Worm (Caenorhabditis elegans) whole organism, young adult: ENCODE data around the gene srw-19.

Experiments
- B0261.1 ChIP-seq: sonication (generic microtip); optimal IDR thresholded peaks from 2 replicates; lab custom pipeline; 2016; ENCODE audit warnings: mild to moderate bottlenecking, missing genetic modification characterization, moderate library complexity, missing compliant biosample characterization
- F23B12.7 ChIP-seq: sonication (generic microtip); optimal IDR thresholded peaks from 2 replicates; lab custom pipeline; 2017; ENCODE audit warnings: missing genetic modification characterization, mild to moderate bottlenecking, missing compliant biosample characterization, antibody characterized with exemption, moderate library complexity; ENCODE audit not compliant: insufficient read depth
- F37B4.10 ChIP-seq: fragments of 200-800 bp; sonication (Bioruptor generic); IDR thresholded peaks from 2 replicates; pipeline ENCODE4 v1.3.6; 2022; ENCODE audit warnings: missing genetic modification characterization, missing compliant biosample characterization
- F55B11.4 ChIP-seq: sonication (generic microtip); optimal IDR thresholded peaks from 2 replicates; lab custom pipeline; 2016; ENCODE audit warnings: missing compliant biosample characterization, missing genetic modification characterization, borderline replicate concordance; ENCODE audit not compliant: insufficient read depth
- F57A8.1 ChIP-seq: fragments of 200-800 bp; sonication (Bioruptor generic); optimal IDR thresholded peaks from 2 replicates; lab custom pipeline; 2018; ENCODE audit warnings: mild to moderate bottlenecking, missing genetic modification characterization, moderate library complexity, missing compliant biosample characterization
- F57C9.4 ChIP-seq: sonication (generic microtip); optimal IDR thresholded peaks from 2 replicates; lab custom pipeline; 2017; ENCODE audit warnings: mild to moderate bottlenecking, missing genetic modification characterization, missing compliant biosample characterization
- Y53F4B.3 ChIP-seq: fragments of 200-800 bp; sonication (Bioruptor generic); IDR thresholded peaks from 2 replicates; pipeline ENCODE4 v1.3.6; 2022; ENCODE audit warnings: missing genetic modification reagents, missing genetic modification characterization, missing compliant biosample characterization
- Y79H2A.3 ChIP-seq: fragments of 200-800 bp; sonication (Bioruptor generic); conservative IDR thresholded peaks from 2 replicates; pipeline ENCODE4 v1.3.6; 2022; ENCODE audit warnings: missing genetic modification reagents, missing genetic modification characterization, missing compliant biosample characterization
- ama-1 ChIP-seq, 3 experiments: fragments of 150-350 bp in 1 of 3; sonication (generic microtip) in 2 of 3; optimal IDR thresholded peaks; 2 replicates each; lab custom pipeline; 2014 to 2018; ENCODE audit warnings: missing biosample characterization in 2 of 3, missing genetic modification characterization in 2 of 3, missing genetic modification reagents in 2 of 3
- attf-3 ChIP-seq: fragments of 200-800 bp; sonication (Bioruptor generic); conservative IDR thresholded peaks from 2 replicates; pipeline ENCODE4 v1.3.6; 2022; ENCODE audit warnings: missing genetic modification reagents, missing genetic modification characterization, missing compliant biosample characterization
- attf-6 ChIP-seq: fragments of 200-800 bp; sonication (Bioruptor generic); IDR thresholded peaks from 2 replicates; pipeline ENCODE4 v1.3.6; 2022; ENCODE audit warnings: missing genetic modification reagents, missing genetic modification characterization, missing compliant biosample characterization
- ceh-100 ChIP-seq: fragments of 200-800 bp; sonication (Bioruptor generic); IDR thresholded peaks from 2 replicates; pipeline ENCODE4 v1.3.6; 2022; ENCODE audit warnings: missing genetic modification reagents, missing genetic modification characterization, missing compliant biosample characterization
- ceh-27 ChIP-seq: fragments of 200-800 bp; sonication (Bioruptor generic); optimal IDR thresholded peaks from 2 replicates; lab custom pipeline; 2018; ENCODE audit warnings: mild to moderate bottlenecking, missing genetic modification characterization, moderate library complexity, missing compliant biosample characterization
- dpl-1 ChIP-seq: fragments of 150-350 bp; optimal IDR thresholded peaks from 2 replicates; lab custom pipeline; 2014; ENCODE audit warnings: missing biosample characterization, missing genetic modification reagents, missing genetic modification characterization
- egl-18 ChIP-seq: fragments of 200-800 bp; sonication (Bioruptor generic); IDR thresholded peaks from 2 replicates; pipeline ENCODE4 v1.3.6; 2022; ENCODE audit warnings: missing genetic modification reagents, missing genetic modification characterization, missing compliant biosample characterization
- ets-4 ChIP-seq: fragments of 200-800 bp; sonication (Bioruptor generic); optimal IDR thresholded peaks from 2 replicates; lab custom pipeline; 2018; ENCODE audit warnings: mild to moderate bottlenecking, missing genetic modification characterization, missing compliant biosample characterization
- gei-17 ChIP-seq: fragments of 200-800 bp; sonication (Bioruptor generic); optimal IDR thresholded peaks from 2 replicates; lab custom pipeline; 2018; ENCODE audit warnings: mild to moderate bottlenecking, missing genetic modification characterization, missing compliant biosample characterization
- hlh-26 ChIP-seq: fragments of 200-800 bp; sonication (Bioruptor generic); conservative IDR thresholded peaks from 2 replicates; pipeline ENCODE4 v1.3.6; 2022; ENCODE audit warnings: missing genetic modification reagents, missing genetic modification characterization, missing compliant biosample characterization
- hmg-1.2 ChIP-seq: fragments of 200-800 bp; sonication (Bioruptor generic); IDR thresholded peaks from 2 replicates; pipeline ENCODE4 v1.3.6; 2022; ENCODE audit warnings: missing genetic modification reagents, missing genetic modification characterization, missing compliant biosample characterization
- hmg-20 ChIP-seq: fragments of 200-800 bp; sonication (Bioruptor generic); IDR thresholded peaks from 2 replicates; pipeline ENCODE4 v1.3.6; 2022; ENCODE audit warnings: missing genetic modification reagents, missing genetic modification characterization, missing compliant biosample characterization
- lin-35 ChIP-seq, 3 experiments: fragments of 150-350 bp in 2 of 3; sonication (generic microtip) in 1 of 3; optimal IDR thresholded peaks; 2 replicates each; lab custom pipeline; 2014 to 2018; ENCODE audit warnings: missing biosample characterization in 3 of 3, missing genetic modification characterization in 3 of 3, missing genetic modification reagents in 3 of 3
- lir-1 ChIP-seq: fragments of 200-800 bp; sonication (Bioruptor generic); conservative IDR thresholded peaks from 2 replicates; pipeline ENCODE4 v1.3.6; 2022; ENCODE audit warnings: missing genetic modification reagents, missing genetic modification characterization, missing compliant biosample characterization
- lsl-1 ChIP-seq: fragments of 200-800 bp; sonication (Bioruptor generic); optimal IDR thresholded peaks from 2 replicates; lab custom pipeline; 2018; ENCODE audit warnings: mild to moderate bottlenecking, missing genetic modification characterization, moderate library complexity, missing compliant biosample characterization
- nfya-1 ChIP-seq: sonication (generic microtip); optimal IDR thresholded peaks from 2 replicates; lab custom pipeline; 2017; ENCODE audit warnings: antibody characterized with exemption, missing compliant biosample characterization, missing genetic modification characterization, borderline replicate concordance; ENCODE audit not compliant: insufficient read depth
- pbrm-1 ChIP-seq: fragments of 200-800 bp; sonication (Bioruptor generic); IDR thresholded peaks from 2 replicates; pipeline ENCODE4 v1.3.6; 2022; ENCODE audit warnings: missing genetic modification reagents, missing genetic modification characterization, missing compliant biosample characterization
- repo-1 ChIP-seq: sonication (generic microtip); optimal IDR thresholded peaks from 2 replicates; lab custom pipeline; 2017; ENCODE audit warnings: mild to moderate bottlenecking, missing genetic modification characterization, missing compliant biosample characterization
- rpc-1 ChIP-seq, 2 experiments: fragments of 150-350 bp in 1 of 2; sonication (generic microtip) in 1 of 2; optimal IDR thresholded peaks; 2 replicates each; lab custom pipeline; 2014 to 2018; ENCODE audit warnings: missing biosample characterization in 1 of 2, missing genetic modification characterization in 1 of 2, missing genetic modification reagents in 1 of 2, missing genotype in 1 of 2
- snpc-3.4 ChIP-seq: sonication (generic microtip); optimal IDR thresholded peaks from 2 replicates; lab custom pipeline; 2017; ENCODE audit warnings: missing genetic modification characterization, mild to moderate bottlenecking, missing compliant biosample characterization, antibody characterized with exemption, moderate library complexity, missing genotype, missing genetic modification reagents
- somi-1 ChIP-seq: fragments of 200-800 bp; sonication (Bioruptor generic); optimal IDR thresholded peaks from 2 replicates; lab custom pipeline; 2018; ENCODE audit warnings: mild to moderate bottlenecking, missing genetic modification characterization, missing compliant biosample characterization
- tbp1 ChIP-seq: fragments of 200-800 bp; sonication (Bioruptor generic); optimal IDR thresholded peaks from 2 replicates; lab custom pipeline; 2018; ENCODE audit warnings: mild to moderate bottlenecking, missing genetic modification characterization, missing compliant biosample characterization
- ztf-3 ChIP-seq: fragments of 200-800 bp; sonication (Bioruptor generic); optimal IDR thresholded peaks from 2 replicates; lab custom pipeline; 2018; ENCODE audit warnings: mild to moderate bottlenecking, missing genetic modification characterization, missing compliant biosample characterization

Gene srw-19

ce11 chrV:15276915-15277314 is 4.3 kb downstream of the srw-19 start, which contains the start of gene srw-17 (continued):
- TF ChIP-seq snpc-3.4 (tag; lab: Kevin White, UChicago), result no peak

ce11 chrV:15274757-15275156 is 6.4 kb downstream of the srw-19 start, which contains the start of gene srw-16:
Gene srw-16, minus strand, starts transcription at chrV:15274857.
- TF ChIP-seq gei-17 (GFP tag; lab: Kevin White, UChicago) (no peak), hmg-20 (GFP tag; lab: Robert Waterston, UW) (no peak), attf-3 (GFP tag; lab: Robert Waterston, UW) (no peak), ceh-100 (GFP tag; lab: Robert Waterston, UW) (no peak), F57A8.1 (GFP tag; lab: Kevin White, UChicago) (no peak), dpl-1 (GFP tag; lab: Kevin White, UChicago) (no peak), ets-4 (GFP tag; lab: Kevin White, UChicago) (no peak), Y79H2A.3 (GFP tag; lab: Robert Waterston, UW) (no peak), hmg-1.2 (no peak), ama-1 (optimal IDR thresholded peaks at IDR 0.05; lab: Kevin White, UChicago) (no peak), ama-1 (GFP tag; optimal IDR thresholded peaks at IDR 0.05; lab: Kevin White, UChicago) (no peak), somi-1 (GFP tag; lab: Kevin White, UChicago) (no peak), rpc-1 (optimal IDR thresholded peaks at IDR 0.05; lab: Kevin White, UChicago) (no peak), rpc-1 (tag; optimal IDR thresholded peaks at IDR 0.05; lab: Kevin White, UChicago) (no peak)

ce11 chrV:15272263-15272662 is 8.9 kb downstream of the srw-19 start, which contains the start of gene T10H4.4:
Gene T10H4.4, minus strand, starts transcription at chrV:15272363.
- TF ChIP-seq Y53F4B.3, result no peak
- no peak for TF ChIP-seq F23B12.7
- TF ChIP-seq gei-17 (GFP tag; lab: Kevin White, UChicago), result no peak
- no peak for TF ChIP-seq attf-6
- TF ChIP-seq repo-1 (tag; lab: Kevin White, UChicago), result no peak
- TF ChIP-seq lir-1 (GFP tag; lab: Robert Waterston, UW), result no peak
- TF ChIP-seq lin-35 (GFP tag; optimal IDR thresholded peaks at IDR 0.05; lab: Kevin White, UChicago), result no peak
- no peak for TF ChIP-seq rpc-1 (optimal IDR thresholded peaks at IDR 0.05; lab: Kevin White, UChicago)
- no peak for TF ChIP-seq rpc-1 (tag; optimal IDR thresholded peaks at IDR 0.05; lab: Kevin White, UChicago)
- TF ChIP-seq ztf-3 (GFP tag; lab: Kevin White, UChicago), result no peak
- no peak for TF ChIP-seq lsl-1 (GFP tag; lab: Kevin White, UChicago)
- no peak for TF ChIP-seq Y79H2A.3 (GFP tag; lab: Robert Waterston, UW)
- TF ChIP-seq, all 124 proteins: peak for 0

DNA sequence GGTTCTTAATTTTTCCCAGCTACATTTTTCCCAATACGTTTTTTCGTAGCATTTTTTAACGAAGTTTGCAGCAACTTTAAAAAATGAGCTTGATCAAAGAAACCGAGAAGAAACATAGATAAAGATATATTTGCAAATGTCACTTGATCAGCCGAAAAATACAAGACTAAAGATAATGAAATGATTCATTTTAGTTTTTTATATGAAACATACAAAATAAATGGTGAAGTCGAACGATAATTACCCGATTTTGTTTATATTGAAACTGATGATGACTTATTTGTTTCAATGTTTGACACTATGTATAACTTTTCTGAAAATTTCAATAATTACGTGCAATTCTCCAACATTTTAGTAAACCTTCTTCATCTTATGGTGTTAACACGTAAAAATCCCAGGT is 12.9 kb downstream of the srw-19 start, which contains the start of gene srw-22:
srw-22 (plus strand) TSS at position 301 of the 400 bp plus-strand sequence.
- TF ChIP-seq ama-1 (optimal IDR thresholded peaks at IDR 0.05; lab: Kevin White, UChicago), result no peak
- no peak for TF ChIP-seq ama-1 (GFP tag; optimal IDR thresholded peaks at IDR 0.05; lab: Kevin White, UChicago)
- TF ChIP-seq gei-17 (GFP tag; lab: Kevin White, UChicago), result no peak
- no peak for TF ChIP-seq tbp1 (GFP tag; lab: Kevin White, UChicago)
- no peak for TF ChIP-seq B0261.1
- no peak for TF ChIP-seq F57C9.4 (tag; lab: Kevin White, UChicago)
- TF ChIP-seq pbrm-1 (GFP tag; lab: Robert Waterston, UW), result no peak
- no peak for TF ChIP-seq F23B12.7
- no peak for TF ChIP-seq egl-18
- TF ChIP-seq F55B11.4 (tag; lab: Kevin White, UChicago), result no peak
- TF ChIP-seq nfya-1 (tag; lab: Kevin White, UChicago), result no peak
- no peak for TF ChIP-seq ceh-27 (GFP tag; lab: Kevin White, UChicago)
- no peak for TF ChIP-seq F37B4.10 (GFP tag; lab: Robert Waterston, UW)
- no peak for TF ChIP-seq hlh-26 (GFP tag; lab: Robert Waterston, UW)
- TF ChIP-seq, all 124 proteins: peak for 0
